Worm (Caenorhabditis elegans) whole organism, L4 larva: Measurements from ENCODE around the gene Y38F1A.8.

ENCODE experiments used
- F37D6.2 ChIP-seq: sonication (generic microtip); optimal IDR thresholded peaks from 2 replicates; lab custom pipeline; 2016; ENCODE audit warnings: mild to moderate bottlenecking, missing genetic modification characterization, missing compliant biosample characterization
- fkh-10 ChIP-seq: fragments of 150-350 bp; optimal IDR thresholded peaks from 2 replicates; lab custom pipeline; 2014; ENCODE audit warnings: missing biosample characterization, missing genetic modification reagents, missing genetic modification characterization
- lin-15B ChIP-seq: fragments of 150-350 bp; sonication (generic microtip); optimal IDR thresholded peaks from 3 replicates; lab custom pipeline; 2014; ENCODE audit warnings: missing biosample characterization, missing genetic modification characterization
- lin-39 ChIP-seq: fragments of 150-350 bp; optimal IDR thresholded peaks from 2 replicates; lab custom pipeline; 2014; ENCODE audit warnings: missing biosample characterization, missing genetic modification reagents, missing genetic modification characterization
- lsy-2 ChIP-seq, 2 experiments: fragments of 150-350 bp in 1 of 2; sonication (generic microtip) in 1 of 2; optimal IDR thresholded peaks; 2 replicates each; lab custom pipeline; 2014 to 2017; ENCODE audit warnings: missing biosample characterization in 2 of 2, missing genetic modification characterization in 2 of 2
- pqm-1 ChIP-seq: sonication (generic microtip); optimal IDR thresholded peaks from 2 replicates; lab custom pipeline; 2017; ENCODE audit warnings: missing biosample characterization, missing genetic modification characterization
- set-16 ChIP-seq: fragments of 200-800 bp; sonication (Bioruptor generic); IDR thresholded peaks from 2 replicates; pipeline ENCODE4 v1.3.6; 2022; ENCODE audit warnings: missing genetic modification reagents, missing genetic modification characterization, missing compliant biosample characterization
- snpc-4 ChIP-seq: fragments of 150-350 bp; optimal IDR thresholded peaks from 2 replicates; lab custom pipeline; 2014; ENCODE audit warnings: missing biosample characterization, missing genetic modification characterization
- unc-62 ChIP-seq, 3 experiments: fragments of 150-350 bp in 1 of 3; sonication (generic microtip); optimal IDR thresholded peaks in 2 of 3; peaks in 1 of 3; 1 replicate in 1 of 3; 2 replicates in 2 of 3; lab custom pipeline; 2014 to 2017; ENCODE audit warnings: missing biosample characterization in 3 of 3, missing genetic modification characterization in 3 of 3, missing genetic modification reagents in 3 of 3, missing genotype in 1 of 3

DNA sequence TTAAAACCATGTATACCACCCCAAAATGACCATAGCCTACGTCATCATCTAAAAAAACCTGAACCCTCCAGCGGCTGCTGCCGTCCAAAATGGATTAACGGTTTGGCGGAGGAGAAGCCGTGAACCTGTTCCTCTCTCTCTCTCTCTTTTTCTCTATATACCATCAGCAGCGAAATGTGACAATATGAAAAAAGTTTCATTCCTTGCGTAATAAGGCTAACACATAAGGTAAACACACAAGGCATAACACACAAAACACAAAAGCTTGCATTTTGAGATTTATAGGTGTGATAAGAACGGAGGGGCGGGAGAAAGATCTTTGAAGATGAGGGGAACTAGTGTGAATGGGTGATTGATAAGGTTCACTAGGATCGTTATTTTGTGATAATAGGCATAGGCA, 39.4 kb downstream of the Y38F1A.8 start:
- no peak for TF ChIP-seq F37D6.2 (tag; lab: Kevin White, UChicago)
- TF ChIP-seq lsy-2 (tag; optimal IDR thresholded peaks at IDR 0.05; lab: Kevin White, UChicago) = no peak
- TF ChIP-seq set-16 (GFP tag; lab: Robert Waterston, UW) = no peak
- TF ChIP-seq lin-39 (tag; lab: Kevin White, UChicago) = no peak
- TF ChIP-seq lin-15B (tag; lab: Kevin White, UChicago) = no peak
- no peak for TF ChIP-seq snpc-4 (tag; lab: Kevin White, UChicago)
- no peak for TF ChIP-seq unc-62 (GFP tag; optimal IDR thresholded peaks at IDR 0.05 in 1 of 2; lab: Kevin White, UChicago)
- no peak for TF ChIP-seq unc-62 (tag; optimal IDR thresholded peaks at IDR 0.05; lab: Kevin White, UChicago)
- no peak for TF ChIP-seq pqm-1 (tag; lab: Kevin White, UChicago)
- TF ChIP-seq fkh-10 (GFP tag; lab: Kevin White, UChicago) = no peak
